Fruit fly (Drosophila melanogaster) whole organism, embryonic: ENCODE results near the gene Adgf-C.

ENCODE experiments used
- Bdp1 ChIP-seq: fragments of 200-800 bp; sonication (Bioruptor generic); optimal IDR thresholded peaks from 3 replicates; lab custom pipeline; 2016; ENCODE audit warnings: missing biosample characterization, missing genetic modification characterization
- CG11093 ChIP-seq: fragments of 200-800 bp; sonication (Bioruptor generic); IDR thresholded peaks from 3 replicates; pipeline ENCODE4 v1.3.6; 2022; ENCODE audit warnings: missing biosample characterization, missing genetic modification characterization
- CG11504 ChIP-seq: fragments of 200-800 bp; sonication (Bioruptor generic); optimal IDR thresholded peaks from 3 replicates; lab custom pipeline; 2019; ENCODE audit warnings: missing biosample characterization, mild to moderate bottlenecking, missing genetic modification characterization, moderate library complexity
- CG11695 ChIP-seq: fragments of 200-800 bp; sonication (Bioruptor generic); IDR thresholded peaks from 3 replicates; pipeline ENCODE4 v1.3.6; 2022; ENCODE audit warnings: missing biosample characterization, missing genetic modification characterization
- CG11696 ChIP-seq: fragments of 200-800 bp; sonication (Bioruptor generic); IDR thresholded peaks from 2 replicates; pipeline ENCODE4 v1.3.6; 2022; ENCODE audit warnings: missing biosample characterization, missing genetic modification characterization
- CG1832 ChIP-seq: fragments of 200-800 bp; sonication (Bioruptor generic); optimal IDR thresholded peaks from 2 replicates; lab custom pipeline; 2017; ENCODE audit warnings: missing biosample characterization, mild to moderate bottlenecking, missing genetic modification characterization, inconsistent platforms
- CG2129 ChIP-seq: fragments of 200-800 bp; sonication (Bioruptor generic); IDR thresholded peaks from 2 replicates; pipeline ENCODE4 v1.3.6; 2022; ENCODE audit warnings: missing biosample characterization, missing genetic modification characterization; ENCODE audit not compliant: partially characterized antibody
- CG34224 ChIP-seq: fragments of 200-800 bp; sonication (Bioruptor generic); IDR thresholded peaks from 3 replicates; pipeline ENCODE4 v1.3.6; 2022; ENCODE audit warnings: missing biosample characterization, missing genetic modification characterization; ENCODE audit not compliant: partially characterized antibody
- CG34422 ChIP-seq: fragments of 200-800 bp; sonication (Bioruptor generic); IDR thresholded peaks from 3 replicates; pipeline ENCODE4 v1.3.6; 2022; ENCODE audit warnings: missing biosample characterization, missing genetic modification characterization
- CG3838 ChIP-seq: fragments of 200-800 bp; sonication (Bioruptor generic); optimal IDR thresholded peaks from 3 replicates; lab custom pipeline; 2016; ENCODE audit warnings: missing biosample characterization, missing genetic modification characterization
- CG4404 ChIP-seq: fragments of 200-800 bp; sonication (Bioruptor generic); IDR thresholded peaks from 2 replicates; pipeline ENCODE4 v1.3.6; 2022; ENCODE audit warnings: missing biosample characterization, missing genetic modification characterization
- CG4730 ChIP-seq: fragments of 200-800 bp; sonication (Bioruptor generic); IDR thresholded peaks from 2 replicates; pipeline ENCODE4 v1.3.6; 2022; ENCODE audit warnings: missing biosample characterization, missing genetic modification characterization
- CG8089 ChIP-seq: fragments of 200-800 bp; sonication (Bioruptor generic); optimal IDR thresholded peaks from 3 replicates; lab custom pipeline; 2016; ENCODE audit warnings: missing biosample characterization, missing genetic modification characterization
- CG8478 ChIP-seq: fragments of >200 bp; optimal IDR thresholded peaks from 2 replicates; lab custom pipeline; 2018
- Doc3 ChIP-seq: fragments of 200-800 bp; sonication (Bioruptor generic); IDR thresholded peaks from 3 replicates; pipeline ENCODE4 v1.3.6; 2022; ENCODE audit warnings: missing biosample characterization, missing genetic modification characterization; ENCODE audit not compliant: partially characterized antibody
- HmgD ChIP-seq: fragments of 200-800 bp; sonication (Bioruptor generic); optimal IDR thresholded peaks from 3 replicates; lab custom pipeline; 2016; ENCODE audit warnings: missing biosample characterization, missing genetic modification characterization
- Hr39 ChIP-seq: fragments of >200 bp; optimal IDR thresholded peaks from 2 replicates; lab custom pipeline; 2017
- Myb ChIP-seq: fragments of 200-800 bp; sonication (Bioruptor generic); optimal IDR thresholded peaks from 2 replicates; lab custom pipeline; 2016; ENCODE audit warnings: missing biosample characterization, missing genetic modification characterization
- NC2β ChIP-seq: fragments of 200-800 bp; sonication (Bioruptor generic); optimal IDR thresholded peaks from 2 replicates; lab custom pipeline; 2016; ENCODE audit warnings: missing biosample characterization, missing genetic modification characterization
- PHDP ChIP-seq: fragments of 200-800 bp; sonication (Bioruptor generic); optimal IDR thresholded peaks from 3 replicates; lab custom pipeline; 2018; ENCODE audit warnings: missing biosample characterization, mild to moderate bottlenecking, missing genetic modification characterization, moderate library complexity
- Sox102F ChIP-seq: fragments of 200-800 bp; sonication (Bioruptor generic); optimal IDR thresholded peaks from 2 replicates; lab custom pipeline; 2018; ENCODE audit warnings: missing biosample characterization, mild to moderate bottlenecking, missing genetic modification characterization, moderate library complexity
- Sry-δ ChIP-seq: fragments of 200-800 bp; sonication (Bioruptor generic); optimal IDR thresholded peaks from 2 replicates; lab custom pipeline; 2016; ENCODE audit warnings: missing biosample characterization, missing genetic modification characterization
- Stat92E ChIP-seq, 3 experiments: fragments of >200 bp in 2 of 3; fragments of 200-800 bp in 1 of 3; sonication (Bioruptor generic) in 1 of 3; optimal IDR thresholded peaks; 2 replicates each; lab custom pipeline; 2017 to 2019; ENCODE audit warnings: missing biosample characterization in 3 of 3, missing genetic modification characterization in 3 of 3, mild to moderate bottlenecking in 1 of 3, moderate library complexity in 1 of 3
- abd-A ChIP-seq: fragments of 200-800 bp; sonication (Bioruptor generic); optimal IDR thresholded peaks from 3 replicates; lab custom pipeline; 2019; ENCODE audit warnings: missing biosample characterization, mild to moderate bottlenecking, missing genetic modification characterization, moderate library complexity
- amos ChIP-seq: fragments of 200-800 bp; sonication (Bioruptor generic); IDR thresholded peaks from 2 replicates; pipeline ENCODE4 v1.3.6; 2022; ENCODE audit warnings: missing biosample characterization, missing genetic modification characterization; ENCODE audit not compliant: partially characterized antibody
- ash1 ChIP-seq: fragments of 200-800 bp; sonication (Bioruptor generic); optimal IDR thresholded peaks from 2 replicates; lab custom pipeline; 2018; ENCODE audit warnings: missing biosample characterization, mild to moderate bottlenecking, missing genetic modification characterization
- chinmo ChIP-seq: fragments of 200-800 bp; sonication (Bioruptor generic); IDR thresholded peaks from 4 replicates; pipeline ENCODE4 v1.3.6; 2022; ENCODE audit warnings: missing biosample characterization, missing genetic modification characterization; ENCODE audit not compliant: partially characterized antibody
- dmrt11E ChIP-seq: fragments of 200-800 bp; sonication (Bioruptor generic); optimal IDR thresholded peaks from 3 replicates; lab custom pipeline; 2018; ENCODE audit warnings: missing biosample characterization, mild to moderate bottlenecking, missing genetic modification characterization, moderate library complexity
- ewg ChIP-seq: fragments of 200-800 bp; sonication (Bioruptor generic); optimal IDR thresholded peaks from 3 replicates; lab custom pipeline; 2017; ENCODE audit warnings: mild to moderate bottlenecking, missing biosample characterization, missing genetic modification reagents, missing genetic modification characterization
- fd102C ChIP-seq: fragments of 200-800 bp; sonication (Bioruptor generic); optimal IDR thresholded peaks from 2 replicates; lab custom pipeline; 2018; ENCODE audit warnings: missing biosample characterization, mild to moderate bottlenecking, missing genetic modification characterization, moderate library complexity
- fd3F ChIP-seq: fragments of 200-800 bp; sonication (Bioruptor generic); optimal IDR thresholded peaks from 2 replicates; lab custom pipeline; 2018; ENCODE audit warnings: missing biosample characterization, mild to moderate bottlenecking, missing genetic modification characterization, moderate library complexity
- gcm2 ChIP-seq: fragments of 200-800 bp; sonication (Bioruptor generic); optimal IDR thresholded peaks from 2 replicates; lab custom pipeline; 2016; ENCODE audit warnings: missing biosample characterization, missing genetic modification characterization
- gro ChIP-seq: fragments of 200-800 bp; sonication (Bioruptor generic); optimal IDR thresholded peaks from 2 replicates; lab custom pipeline; 2016; ENCODE audit warnings: missing biosample characterization, missing genetic modification characterization
- ind ChIP-seq: fragments of 200-800 bp; sonication (Bioruptor generic); optimal IDR thresholded peaks from 3 replicates; lab custom pipeline; 2016; ENCODE audit warnings: missing biosample characterization, missing genetic modification characterization
- klu ChIP-seq: fragments of 200-800 bp; sonication (Bioruptor generic); IDR thresholded peaks from 2 replicates; pipeline ENCODE4 v1.3.6; 2022; ENCODE audit warnings: missing biosample characterization, missing genetic modification characterization
- lab ChIP-seq: fragments of 200-800 bp; sonication (Bioruptor generic); optimal IDR thresholded peaks from 3 replicates; lab custom pipeline; 2017; ENCODE audit warnings: missing biosample characterization, missing genetic modification characterization, mild to moderate bottlenecking, moderate library complexity, missing genetic modification reagents
- maf-S ChIP-seq: fragments of 200-800 bp; sonication (Bioruptor generic); optimal IDR thresholded peaks from 2 replicates; lab custom pipeline; 2016; ENCODE audit warnings: missing biosample characterization, missing genetic modification characterization
- nau ChIP-seq: fragments of 200-800 bp; sonication (Bioruptor generic); optimal IDR thresholded peaks from 3 replicates; lab custom pipeline; 2017; ENCODE audit warnings: missing biosample characterization, mild to moderate bottlenecking, missing genetic modification characterization, missing genetic modification reagents
- oc ChIP-seq: fragments of 200-800 bp; sonication (Bioruptor generic); optimal IDR thresholded peaks from 2 replicates; lab custom pipeline; 2018; ENCODE audit warnings: missing biosample characterization, mild to moderate bottlenecking, missing genetic modification characterization, moderate library complexity
- pan ChIP-seq, 4 experiments: fragments of >200 bp in 3 of 4; fragments of 200-800 bp in 1 of 4; sonication (Bioruptor generic) in 1 of 4; optimal IDR thresholded peaks in 3 of 4; IDR thresholded peaks in 1 of 4; 2 replicates each; pipeline versions ENCODE4 v1.3.6 to Lab custom; 2017 to 2022; ENCODE audit warnings: missing biosample characterization in 2 of 4, missing genetic modification characterization in 2 of 4, mixed read lengths in 1 of 4
- pb ChIP-seq: fragments of 200-800 bp; sonication (Bioruptor generic); optimal IDR thresholded peaks from 3 replicates; lab custom pipeline; 2016; ENCODE audit warnings: missing biosample characterization, missing genetic modification characterization
- peb ChIP-seq: fragments of 200-800 bp; sonication (Bioruptor generic); IDR thresholded peaks from 2 replicates; pipeline ENCODE4 v1.3.6; 2022; ENCODE audit warnings: missing biosample characterization, missing genetic modification characterization
- pfk ChIP-seq: fragments of 200-800 bp; sonication (Bioruptor generic); optimal IDR thresholded peaks from 2 replicates; lab custom pipeline; 2018; ENCODE audit warnings: missing biosample characterization, mild to moderate bottlenecking, missing genetic modification characterization, moderate library complexity
- rib ChIP-seq: fragments of 200-800 bp; sonication (Bioruptor generic); IDR thresholded peaks from 2 replicates; pipeline ENCODE4 v1.3.6; 2022; ENCODE audit warnings: missing biosample characterization, missing genetic modification characterization
- salm ChIP-seq: fragments of 200-800 bp; sonication (Bioruptor generic); optimal IDR thresholded peaks from 2 replicates; lab custom pipeline; 2018; ENCODE audit warnings: missing biosample characterization, mild to moderate bottlenecking, missing genetic modification characterization
- sima ChIP-seq: fragments of 200-800 bp; sonication (Bioruptor generic); optimal IDR thresholded peaks from 2 replicates; lab custom pipeline; 2016; ENCODE audit warnings: missing biosample characterization, missing genetic modification characterization
- trh ChIP-seq: fragments of 200-800 bp; sonication (Bioruptor generic); optimal IDR thresholded peaks from 2 replicates; lab custom pipeline; 2016; ENCODE audit warnings: missing biosample characterization, missing genetic modification characterization
- ttk ChIP-seq: fragments of 200-800 bp; sonication (Bioruptor generic); IDR thresholded peaks from 2 replicates; pipeline ENCODE4 v2.1.2; 2022; ENCODE audit warnings: missing biosample characterization, missing genetic modification characterization
- z ChIP-seq: fragments of 200-800 bp; sonication (Bioruptor generic); IDR thresholded peaks from 3 replicates; pipeline ENCODE4 v1.3.6; 2022; ENCODE audit warnings: missing biosample characterization, missing genetic modification characterization

The Adgf-C gene

DNA sequence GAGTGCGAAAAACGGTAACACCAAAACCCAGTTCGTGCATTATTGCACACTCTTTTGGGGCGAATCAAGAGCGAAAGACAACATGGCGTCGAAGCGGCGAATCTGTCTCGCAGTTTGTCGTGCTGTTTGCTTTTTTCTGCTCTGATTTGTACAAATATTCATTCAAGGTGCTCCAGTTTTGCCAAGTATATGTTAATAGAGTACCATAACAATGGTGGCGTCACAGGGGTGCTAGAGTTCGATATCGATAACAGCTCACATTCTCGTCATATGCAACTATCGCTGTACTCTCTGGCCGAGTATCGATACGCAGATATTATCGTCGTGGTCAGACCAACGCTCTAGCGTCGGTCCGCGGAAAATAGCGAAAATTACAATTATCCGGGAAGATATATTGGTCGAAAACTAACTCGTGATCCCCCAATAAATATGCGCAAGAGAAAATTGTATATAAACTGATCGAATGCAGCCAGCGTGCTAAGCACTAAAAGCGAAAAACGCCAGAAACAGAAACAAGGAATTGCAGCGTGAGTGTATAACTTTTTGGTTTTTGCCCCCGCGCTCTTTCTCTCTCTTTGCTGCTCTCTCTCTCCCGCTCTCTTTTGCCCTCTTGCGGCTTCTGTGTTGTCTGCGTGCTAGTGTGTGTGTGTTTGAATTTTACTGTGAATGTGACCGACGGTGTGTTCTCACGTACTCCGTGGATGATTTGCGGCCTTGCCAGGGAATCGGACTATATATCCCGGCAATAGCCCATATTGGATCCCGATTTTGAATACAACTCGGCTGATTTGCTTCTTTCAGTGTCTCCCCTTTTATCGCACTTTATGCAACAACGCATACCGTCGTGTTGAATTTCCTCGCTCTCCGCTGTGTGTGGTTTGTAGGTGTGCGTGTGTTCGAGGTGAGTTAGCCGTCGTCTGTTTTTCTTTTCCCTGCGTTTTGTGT, 22.7 kb upstream of the Adgf-C start, which contains the start of gene flfl (continued):
- TF ChIP-seq pan (optimal IDR thresholded peaks at IDR 0.05; lab: Kevin White, UChicago) (no peak), pan (GFP tag; optimal IDR thresholded peaks at IDR 0.05 in 1 of 2, IDR thresholded peaks at IDR 0.05 in 1 of 2) (no peak), fd3F (GFP tag; lab: Kevin White, UChicago) (no peak), lab (GFP tag; lab: Kevin White, UChicago) (peak; percentile 35), oc (tag; lab: Kevin White, UChicago) (no peak), Sry-δ (GFP tag; lab: Kevin White, UChicago) (peak; percentile 90), ewg (GFP tag; lab: Kevin White, UChicago) (peak; percentile 26), CG11504 (tag; lab: Kevin White, UChicago) (peak; percentile 26), Doc3 (GFP tag; lab: Robert Waterston, UW) (no peak), fd102C (GFP tag; lab: Kevin White, UChicago) (no peak), abd-A (tag; lab: Kevin White, UChicago) (no peak), peb (no peak), gro (GFP tag; lab: Kevin White, UChicago) (no peak), Bdp1 (GFP tag; lab: Kevin White, UChicago) (peak; percentile 7), CG34224 (GFP tag; lab: Robert Waterston, UW) (no peak), CG8478 (lab: Kevin White, UChicago) (peak; percentile 85), Hr39 (lab: Kevin White, UChicago) (no peak), gcm2 (GFP tag; lab: Kevin White, UChicago) (no peak), chinmo (GFP tag; lab: Robert Waterston, UW) (no peak), amos (GFP tag; lab: Robert Waterston, UW) (no peak), CG8089 (no peak), pb (no peak), klu (GFP tag; lab: Robert Waterston, UW) (no peak), z (GFP tag; lab: Robert Waterston, UW) (no peak), Myb (GFP tag; lab: Kevin White, UChicago) (peak; percentile 81), trh (no peak), CG3838 (GFP tag; lab: Kevin White, UChicago) (no peak), HmgD (GFP tag; lab: Kevin White, UChicago) (peak; percentile 49), NC2β (GFP tag; lab: Kevin White, UChicago) (no peak), CG11093 (GFP tag; lab: Robert Waterston, UW) (no peak), CG4730 (GFP tag; lab: Robert Waterston, UW) (no peak), maf-S (GFP tag; lab: Kevin White, UChicago) (peak; percentile 24), ind (GFP tag; lab: Kevin White, UChicago) (peak; percentile 20), CG4404 (GFP tag; lab: Robert Waterston, UW) (no peak), ash1 (GFP tag; lab: Kevin White, UChicago) (no peak), PHDP (no peak), sima (no peak), ttk (no peak), CG2129 (GFP tag; lab: Robert Waterston, UW) (no peak), rib (GFP tag; lab: Robert Waterston, UW) (no peak), CG11695 (GFP tag; lab: Robert Waterston, UW) (no peak), pfk (no peak), Sox102F (GFP tag; lab: Kevin White, UChicago) (peak; percentile 18), nau (GFP tag; lab: Kevin White, UChicago) (no peak), dmrt11E (no peak), CG34422 (no peak), CG1832 (GFP tag; lab: Kevin White, UChicago) (peak; percentile 37), Stat92E (GFP tag; optimal IDR thresholded peaks at IDR 0.05; lab: Kevin White, UChicago) (no peak), CG11696 (GFP tag; lab: Robert Waterston, UW) (no peak), salm (no peak)
